Worm (Caenorhabditis elegans): ENCODE data around the gene Y52E8A.1.

The Y52E8A.1 gene

DNA sequence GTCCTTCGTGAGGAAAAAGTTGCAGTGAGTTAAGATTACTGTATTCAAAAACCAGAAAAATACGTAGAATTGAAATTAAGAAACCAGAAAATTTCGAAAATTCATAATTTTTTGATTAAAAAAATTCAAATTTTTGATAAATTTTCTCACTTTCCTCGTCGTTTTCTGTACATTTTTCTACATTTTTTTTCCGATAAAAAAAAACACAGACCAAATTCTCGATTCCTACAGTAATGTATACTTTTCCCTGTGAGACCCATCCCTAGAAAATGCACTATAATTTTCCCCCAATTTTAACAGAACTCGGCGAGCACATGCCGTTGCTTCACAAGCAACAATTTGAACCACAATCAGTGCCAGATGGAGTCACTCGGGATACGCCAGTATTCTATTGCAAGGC is 18.0 kb downstream of the Y52E8A.1 start, which contains the start of gene athp-2:
Gene athp-2, plus strand, starts transcription at position 301 of the 400 bp plus-strand sequence.
- TF ChIP-seq pag-3 (tag; optimal IDR thresholded peaks at IDR 0.05; ENCODE audit: borderline replicate concordance) (no peak), syd-9 (tag; optimal IDR thresholded peaks at IDR 0.05) (no peak), ceh-24 (tag; optimal IDR thresholded peaks at IDR 0.05) (no peak), ahr-1 (tag; optimal IDR thresholded peaks at IDR 0.05) (no peak), ceh-30 (tag; optimal IDR thresholded peaks at IDR 0.05) (no peak), tbx-2 (tag; optimal IDR thresholded peaks at IDR 0.05) (no peak), npax-4 (tag; optimal IDR thresholded peaks at IDR 0.05) (no peak), hlh-13 (GFP tag; optimal IDR thresholded peaks at IDR 0.05) (no peak)

ce11 chrII:4341484-4341883 is 19.6 kb downstream of the Y52E8A.1 start:
- TF ChIP-seq T23F11.4 (GFP tag; optimal IDR thresholded peaks at IDR 0.05) (no peak), nfya-1 (tag; optimal IDR thresholded peaks at IDR 0.05) (peak; percentile 98), Y22D7AL.16 (tag; optimal IDR thresholded peaks at IDR 0.05) (no peak), pag-3 (tag; optimal IDR thresholded peaks at IDR 0.05; ENCODE audit: borderline replicate concordance) (no peak), fkh-6 (tag; optimal IDR thresholded peaks at IDR 0.05) (no peak), odd-2 (tag; optimal IDR thresholded peaks at IDR 0.05) (no peak), eyg-1 (tag; optimal IDR thresholded peaks at IDR 0.05) (no peak), ttx-3 (tag; optimal IDR thresholded peaks at IDR 0.05) (no peak)

ce11 chrII:4344317-4344716 is 22.5 kb downstream of the Y52E8A.1 start:
- TF ChIP-seq pros-1 (tag; optimal IDR thresholded peaks at IDR 0.05) (no peak), hlh-6 (tag; optimal IDR thresholded peaks at IDR 0.05) (peak; percentile 30)

- TF ChIP-seq ceh-6 (GFP tag; optimal IDR thresholded peaks at IDR 0.05) (no peak), F13H6.1 (tag; optimal IDR thresholded peaks at IDR 0.05) (no peak), ref-2 (tag; optimal IDR thresholded peaks at IDR 0.05) (no peak), ets-4 (tag; optimal IDR thresholded peaks at IDR 0.05) (no peak), syd-9 (tag; optimal IDR thresholded peaks at IDR 0.05) (no peak), tbx-2 (tag; optimal IDR thresholded peaks at IDR 0.05) (no peak), nfya-1 (tag; optimal IDR thresholded peaks at IDR 0.05) (no peak), hlh-15 (tag; optimal IDR thresholded peaks at IDR 0.05) (no peak), rnt-1 (tag; optimal IDR thresholded peaks at IDR 0.05) (no peak), ceh-31 (tag; optimal IDR thresholded peaks at IDR 0.05) (no peak), pros-1 (tag; optimal IDR thresholded peaks at IDR 0.05) (no peak), K02D7.2 (tag; optimal IDR thresholded peaks at IDR 0.05) (no peak), fkh-6 (tag; optimal IDR thresholded peaks at IDR 0.05) (no peak), unc-42 (tag; optimal IDR thresholded peaks at IDR 0.05) (no peak), pag-3 (tag; optimal IDR thresholded peaks at IDR 0.05; ENCODE audit: borderline replicate concordance) (no peak), ttx-3 (tag; optimal IDR thresholded peaks at IDR 0.05) (no peak), ceh-22 (tag; optimal IDR thresholded peaks at IDR 0.05) (no peak), hlh-30 (tag; optimal IDR thresholded peaks at IDR 0.05; ENCODE audit: insufficient read depth) (no peak), ceh-48 (tag; optimal IDR thresholded peaks at IDR 0.05) (no peak), che-1 (tag; optimal IDR thresholded peaks at IDR 0.05) (no peak)
Observed at ce11 chrII:4350888-4351287, 29.0 kb downstream of the Y52E8A.1 start, which contains the start of gene H20J04.9. TSS of gene H20J04.9 (plus strand) at chrII:4351188.

- no peak for TF ChIP-seq ceh-19 (GFP tag; optimal IDR thresholded peaks at IDR 0.05)
- no peak for TF ChIP-seq hlh-8 (tag; optimal IDR thresholded peaks at IDR 0.05)
- no peak for TF ChIP-seq npax-4 (tag; optimal IDR thresholded peaks at IDR 0.05)
- TF ChIP-seq K09A11.1 (tag; optimal IDR thresholded peaks at IDR 0.05; ENCODE audit: insufficient read depth), result no peak
Observed at ce11 chrII:4355217-4355616, 33.4 kb downstream of the Y52E8A.1 start, which contains the start of the genes H20J04.7 and H20J04.1. TSS of gene H20J04.7 (minus strand) at chrII:4355317. TSS of gene H20J04.1 (plus strand) at chrII:4355613.

All from whole organism, late embryonic.